Worm (Caenorhabditis elegans) whole organism, midembryonic: ENCODE data around the gene F41E6.1.

Experiments used
- T22C8.4 ChIP-seq: fragments of 200-800 bp; sonication (Bioruptor generic); IDR thresholded peaks from 2 replicates; pipeline ENCODE4 v1.3.6; 2022; ENCODE audit warnings: missing genetic modification characterization, missing compliant biosample characterization
- cog-1 ChIP-seq: sonication (generic microtip); optimal IDR thresholded peaks from 2 replicates; lab custom pipeline; 2016; ENCODE audit warnings: missing genetic modification characterization, missing compliant biosample characterization
- flt-1 ChIP-seq: fragments of 200-800 bp; sonication (Bioruptor generic); IDR thresholded peaks from 2 replicates; pipeline ENCODE4 v1.3.6; 2022; ENCODE audit warnings: missing genetic modification characterization, missing compliant biosample characterization
- klf-2 ChIP-seq: fragments of 200-800 bp; sonication (Bioruptor generic); conservative IDR thresholded peaks from 2 replicates; pipeline ENCODE4 v1.3.6; 2022; ENCODE audit warnings: missing genetic modification reagents, missing genetic modification characterization, missing compliant biosample characterization
- med-1 ChIP-seq: sonication (generic microtip); optimal IDR thresholded peaks from 2 replicates; lab custom pipeline; 2017; ENCODE audit warnings: missing genetic modification characterization, mild to moderate bottlenecking, missing compliant biosample characterization, antibody characterized with exemption, missing genetic modification reagents; ENCODE audit not compliant: insufficient read depth
- ref-1 ChIP-seq: fragments of 200-800 bp; sonication (Bioruptor generic); conservative IDR thresholded peaks from 2 replicates; pipeline ENCODE4 v1.3.6; 2022; ENCODE audit warnings: missing genetic modification reagents, missing genetic modification characterization, missing compliant biosample characterization
- tab-1 ChIP-seq: fragments of 200-800 bp; sonication (Bioruptor generic); IDR thresholded peaks from 2 replicates; pipeline ENCODE4 v1.3.6; 2022; ENCODE audit warnings: missing genetic modification characterization, missing compliant biosample characterization
- ztf-23 ChIP-seq: fragments of 200-800 bp; sonication (Bioruptor generic); IDR thresholded peaks from 2 replicates; pipeline ENCODE4 v1.3.6; 2022; ENCODE audit warnings: missing genetic modification reagents, missing genetic modification characterization, missing compliant biosample characterization
- ztf-29 ChIP-seq: fragments of 200-800 bp; sonication (Bioruptor generic); IDR thresholded peaks from 2 replicates; pipeline ENCODE4 v1.3.6; 2022; ENCODE audit warnings: missing genetic modification reagents, missing genetic modification characterization, missing compliant biosample characterization

ce11 chrV:8670759-8671158 lies 48.3 kb downstream of the F41E6.1 start:
- no peak for TF ChIP-seq ref-1 (GFP tag; lab: Robert Waterston, UW)
- no peak for TF ChIP-seq med-1 (GFP tag; lab: Kevin White, UChicago)
- TF ChIP-seq cog-1: no peak
- no peak for TF ChIP-seq klf-2 (GFP tag; lab: Robert Waterston, UW)
- no peak for TF ChIP-seq flt-1
- TF ChIP-seq T22C8.4 (GFP tag; lab: Robert Waterston, UW): no peak
- TF ChIP-seq ztf-23 (GFP tag; lab: Robert Waterston, UW): no peak
- TF ChIP-seq tab-1 (GFP tag; lab: Robert Waterston, UW): no peak
- TF ChIP-seq ztf-29 (GFP tag; lab: Robert Waterston, UW): no peak
